Worm (Caenorhabditis elegans) whole organism, young adult: ENCODE results near the gene F11G11.15.

Source experiments
- B0261.1 ChIP-seq: sonication (generic microtip); optimal IDR thresholded peaks from 2 replicates; lab custom pipeline; 2016; ENCODE audit warnings: mild to moderate bottlenecking, missing genetic modification characterization, moderate library complexity, missing compliant biosample characterization
- B0336.3 ChIP-seq: fragments of 200-800 bp; sonication (Bioruptor generic); IDR thresholded peaks from 2 replicates; pipeline ENCODE4 v1.3.6; 2022; ENCODE audit warnings: missing genetic modification characterization, missing compliant biosample characterization
- K12H6.12 ChIP-seq: fragments of 200-800 bp; sonication (Bioruptor generic); optimal IDR thresholded peaks from 2 replicates; lab custom pipeline; 2018; ENCODE audit warnings: mild to moderate bottlenecking, missing genetic modification characterization, missing compliant biosample characterization
- Y79H2A.3 ChIP-seq: fragments of 200-800 bp; sonication (Bioruptor generic); conservative IDR thresholded peaks from 2 replicates; pipeline ENCODE4 v1.3.6; 2022; ENCODE audit warnings: missing genetic modification reagents, missing genetic modification characterization, missing compliant biosample characterization
- ama-1 ChIP-seq, 3 experiments: fragments of 150-350 bp in 1 of 3; sonication (generic microtip) in 2 of 3; optimal IDR thresholded peaks; 2 replicates each; lab custom pipeline; 2014 to 2018; ENCODE audit warnings: missing biosample characterization in 2 of 3, missing genetic modification characterization in 2 of 3, missing genetic modification reagents in 2 of 3
- aptf-3 ChIP-seq: fragments of 200-800 bp; sonication (Bioruptor generic); IDR thresholded peaks from 2 replicates; pipeline ENCODE4 v1.3.6; 2022; ENCODE audit warnings: missing genetic modification characterization, missing compliant biosample characterization
- atf-7 ChIP-seq: sonication (generic microtip); optimal IDR thresholded peaks from 2 replicates; lab custom pipeline; 2017; ENCODE audit warnings: mild to moderate bottlenecking, missing genetic modification characterization, missing compliant biosample characterization
- athp-1 ChIP-seq: sonication (generic microtip); optimal IDR thresholded peaks from 2 replicates; lab custom pipeline; 2017; ENCODE audit warnings: mild to moderate bottlenecking, missing genetic modification characterization, missing compliant biosample characterization
- attf-3 ChIP-seq: fragments of 200-800 bp; sonication (Bioruptor generic); conservative IDR thresholded peaks from 2 replicates; pipeline ENCODE4 v1.3.6; 2022; ENCODE audit warnings: missing genetic modification reagents, missing genetic modification characterization, missing compliant biosample characterization
- cebp-1 ChIP-seq, 2 experiments: fragments of 200-800 bp in 1 of 2; sonication (Bioruptor generic) in 1 of 2; sonication (generic microtip) in 1 of 2; IDR thresholded peaks in 1 of 2; optimal IDR thresholded peaks in 1 of 2; 2 replicates each; pipeline versions ENCODE4 v1.3.6 to Lab custom; 2017 to 2022; ENCODE audit warnings: missing compliant biosample characterization in 2 of 2, missing genetic modification characterization in 2 of 2, mild to moderate bottlenecking in 1 of 2, missing genetic modification reagents in 1 of 2, moderate library complexity in 1 of 2
- cebp-2 ChIP-seq: fragments of 200-800 bp; sonication (Bioruptor generic); IDR thresholded peaks from 2 replicates; pipeline ENCODE4 v1.3.6; 2022; ENCODE audit warnings: missing genetic modification characterization, missing compliant biosample characterization
- dox-1 ChIP-seq: fragments of 200-800 bp; sonication (Bioruptor generic); IDR thresholded peaks from 2 replicates; pipeline ENCODE4 v1.3.6; 2022; ENCODE audit warnings: missing genetic modification reagents, missing genetic modification characterization, missing compliant biosample characterization
- dpff-1 ChIP-seq: sonication (generic microtip); optimal IDR thresholded peaks from 2 replicates; lab custom pipeline; 2017; ENCODE audit warnings: mild to moderate bottlenecking, missing genetic modification characterization, missing compliant biosample characterization
- egrh-3 ChIP-seq: fragments of 200-800 bp; sonication (Bioruptor generic); IDR thresholded peaks from 2 replicates; pipeline ENCODE4 v1.3.6; 2022; ENCODE audit warnings: missing genetic modification reagents, missing genetic modification characterization, missing compliant biosample characterization
- ekl-4 ChIP-seq: fragments of 200-800 bp; sonication (Bioruptor generic); IDR thresholded peaks from 2 replicates; pipeline ENCODE4 v1.3.6; 2022; ENCODE audit warnings: missing genetic modification reagents, missing genetic modification characterization, missing compliant biosample characterization
- ets-4 ChIP-seq: fragments of 200-800 bp; sonication (Bioruptor generic); optimal IDR thresholded peaks from 2 replicates; lab custom pipeline; 2018; ENCODE audit warnings: mild to moderate bottlenecking, missing genetic modification characterization, missing compliant biosample characterization
- fkh-3 ChIP-seq: sonication (generic microtip); optimal IDR thresholded peaks from 2 replicates; lab custom pipeline; 2016; ENCODE audit warnings: mild to moderate bottlenecking, missing genetic modification characterization, missing compliant biosample characterization
- hmg-1.2 ChIP-seq: fragments of 200-800 bp; sonication (Bioruptor generic); IDR thresholded peaks from 2 replicates; pipeline ENCODE4 v1.3.6; 2022; ENCODE audit warnings: missing genetic modification reagents, missing genetic modification characterization, missing compliant biosample characterization
- let-607 ChIP-seq, 2 experiments: fragments of 200-800 bp in 1 of 2; sonication (Bioruptor generic) in 1 of 2; sonication (generic microtip) in 1 of 2; optimal IDR thresholded peaks; 2 replicates each; lab custom pipeline; 2016 to 2018; ENCODE audit warnings: mild to moderate bottlenecking in 2 of 2, missing compliant biosample characterization in 2 of 2, missing genetic modification characterization in 2 of 2, moderate library complexity in 2 of 2, missing genotype in 1 of 2
- lin-35 ChIP-seq, 3 experiments: fragments of 150-350 bp in 2 of 3; sonication (generic microtip) in 1 of 3; optimal IDR thresholded peaks; 2 replicates each; lab custom pipeline; 2014 to 2018; ENCODE audit warnings: missing biosample characterization in 3 of 3, missing genetic modification characterization in 3 of 3, missing genetic modification reagents in 3 of 3
- lin-40 ChIP-seq: sonication (generic microtip); optimal IDR thresholded peaks from 2 replicates; lab custom pipeline; 2016; ENCODE audit warnings: missing genetic modification characterization, mild to moderate bottlenecking, missing compliant biosample characterization, missing genotype, missing genetic modification reagents
- lin-54 ChIP-seq: fragments of 200-800 bp; sonication (Bioruptor generic); optimal IDR thresholded peaks from 2 replicates; lab custom pipeline; 2018; ENCODE audit warnings: mild to moderate bottlenecking, missing genetic modification characterization, missing compliant biosample characterization
- lir-1 ChIP-seq: fragments of 200-800 bp; sonication (Bioruptor generic); conservative IDR thresholded peaks from 2 replicates; pipeline ENCODE4 v1.3.6; 2022; ENCODE audit warnings: missing genetic modification reagents, missing genetic modification characterization, missing compliant biosample characterization
- lsy-27 ChIP-seq: sonication (generic microtip); optimal IDR thresholded peaks from 2 replicates; lab custom pipeline; 2017; ENCODE audit warnings: missing genetic modification characterization, mild to moderate bottlenecking, missing compliant biosample characterization, antibody characterized with exemption, missing genotype, borderline replicate concordance; ENCODE audit not compliant: insufficient read depth
- madf-10 ChIP-seq: sonication (generic microtip); optimal IDR thresholded peaks from 2 replicates; lab custom pipeline; 2016; ENCODE audit warnings: mild to moderate bottlenecking, missing genetic modification characterization, missing compliant biosample characterization
- madf-3 ChIP-seq: fragments of 200-800 bp; sonication (Bioruptor generic); IDR thresholded peaks from 2 replicates; pipeline ENCODE4 v1.3.6; 2022; ENCODE audit warnings: missing genetic modification reagents, missing genetic modification characterization, missing compliant biosample characterization
- madf-6 ChIP-seq: fragments of 200-800 bp; sonication (Bioruptor generic); IDR thresholded peaks from 2 replicates; pipeline ENCODE4 v1.3.6; 2022; ENCODE audit warnings: missing genetic modification reagents, missing genetic modification characterization, missing compliant biosample characterization
- madf-8 ChIP-seq: fragments of 200-800 bp; sonication (Bioruptor generic); conservative IDR thresholded peaks from 2 replicates; pipeline ENCODE4 v1.3.6; 2022; ENCODE audit warnings: missing genetic modification reagents, missing genetic modification characterization, missing compliant biosample characterization
- mcd-1 ChIP-seq: fragments of 200-800 bp; sonication (Bioruptor generic); IDR thresholded peaks from 2 replicates; pipeline ENCODE4 v1.3.6; 2022; ENCODE audit warnings: missing genetic modification reagents, missing genetic modification characterization, missing compliant biosample characterization
- nfyb-1 ChIP-seq: fragments of 200-800 bp; sonication (Bioruptor generic); IDR thresholded peaks from 2 replicates; pipeline ENCODE4 v1.3.6; 2022; ENCODE audit warnings: missing genetic modification reagents, missing genetic modification characterization, missing compliant biosample characterization
- nhr-120 ChIP-seq: fragments of 200-800 bp; sonication (Bioruptor generic); IDR thresholded peaks from 2 replicates; pipeline ENCODE4 v1.3.6; 2022; ENCODE audit warnings: missing genetic modification characterization, missing compliant biosample characterization
- nhr-27 ChIP-seq: fragments of 200-800 bp; sonication (Bioruptor generic); optimal IDR thresholded peaks from 2 replicates; lab custom pipeline; 2018; ENCODE audit warnings: mild to moderate bottlenecking, missing genetic modification characterization, moderate library complexity, missing compliant biosample characterization
- nhr-80 ChIP-seq: sonication (generic microtip); optimal IDR thresholded peaks from 2 replicates; lab custom pipeline; 2016; ENCODE audit warnings: missing genetic modification characterization, missing compliant biosample characterization
- nhr-90 ChIP-seq: sonication (generic microtip); optimal IDR thresholded peaks from 2 replicates; lab custom pipeline; 2016; ENCODE audit warnings: missing genotype, mild to moderate bottlenecking, missing genetic modification characterization, missing compliant biosample characterization
- pha-4 ChIP-seq: fragments of 150-350 bp; sonication (generic microtip); optimal IDR thresholded peaks from 2 replicates; lab custom pipeline; 2014; ENCODE audit warnings: missing biosample characterization, missing genetic modification reagents, missing genetic modification characterization
- repo-1 ChIP-seq: sonication (generic microtip); optimal IDR thresholded peaks from 2 replicates; lab custom pipeline; 2017; ENCODE audit warnings: mild to moderate bottlenecking, missing genetic modification characterization, missing compliant biosample characterization
- sdz-38 ChIP-seq: sonication (generic microtip); optimal IDR thresholded peaks from 2 replicates; lab custom pipeline; 2016; ENCODE audit warnings: missing genotype, missing genetic modification characterization, missing compliant biosample characterization
- snpc-4 ChIP-seq, 5 experiments: fragments of 150-350 bp in 1 of 5; sonication (generic microtip) in 4 of 5; optimal IDR thresholded peaks; 2 replicates each; lab custom pipeline; 2014 to 2018; ENCODE audit warnings: missing genetic modification characterization in 5 of 5, missing biosample characterization in 3 of 5, antibody characterized with exemption in 2 of 5, mild to moderate bottlenecking in 2 of 5, missing compliant biosample characterization in 2 of 5, missing genotype in 2 of 5, moderate library complexity in 2 of 5, missing genetic modification reagents in 1 of 5
- tbp1 ChIP-seq: fragments of 200-800 bp; sonication (Bioruptor generic); optimal IDR thresholded peaks from 2 replicates; lab custom pipeline; 2018; ENCODE audit warnings: mild to moderate bottlenecking, missing genetic modification characterization, missing compliant biosample characterization
- tlf-1 ChIP-seq: fragments of 200-800 bp; sonication (Bioruptor generic); optimal IDR thresholded peaks from 2 replicates; lab custom pipeline; 2018; ENCODE audit warnings: mild to moderate bottlenecking, missing genetic modification characterization, missing compliant biosample characterization
- zfh-2 ChIP-seq: fragments of 200-800 bp; sonication (Bioruptor generic); conservative IDR thresholded peaks from 2 replicates; pipeline ENCODE4 v1.3.6; 2022; ENCODE audit warnings: missing genetic modification reagents, missing genetic modification characterization, missing compliant biosample characterization
- ztf-18 ChIP-seq: sonication (generic microtip); optimal IDR thresholded peaks from 2 replicates; lab custom pipeline; 2016; ENCODE audit warnings: missing genotype, mild to moderate bottlenecking, missing genetic modification characterization, missing compliant biosample characterization
- ztf-25 ChIP-seq: fragments of 200-800 bp; sonication (Bioruptor generic); IDR thresholded peaks from 2 replicates; pipeline ENCODE4 v1.3.6; 2022; ENCODE audit warnings: missing genetic modification reagents, missing genetic modification characterization, missing compliant biosample characterization
- ztf-3 ChIP-seq: fragments of 200-800 bp; sonication (Bioruptor generic); optimal IDR thresholded peaks from 2 replicates; lab custom pipeline; 2018; ENCODE audit warnings: mild to moderate bottlenecking, missing genetic modification characterization, missing compliant biosample characterization

F11G11.15 gene

ce11 chrII:4857086-4857485 is 17.6 kb upstream of the F11G11.15 start:
- TF ChIP-seq ets-4 (GFP tag; lab: Kevin White, UChicago) (peak; percentile 36), madf-10 (tag; lab: Kevin White, UChicago) (no peak), nhr-80 (tag; lab: Kevin White, UChicago) (peak; percentile 89), cebp-1 (GFP tag; IDR thresholded peaks at IDR 0.05; lab: Robert Waterston, UW) (no peak), cebp-1 (tag; optimal IDR thresholded peaks at IDR 0.05; lab: Kevin White, UChicago) (peak; percentile 14), dox-1 (GFP tag; lab: Robert Waterston, UW) (peak; percentile 54; the same call in 1 of the 2 replicates), lin-54 (GFP tag; lab: Kevin White, UChicago) (peak; percentile 21), tbp1 (GFP tag; lab: Kevin White, UChicago) (peak; percentile 15), ztf-18 (peak; percentile 15), athp-1 (tag; lab: Kevin White, UChicago) (no peak)

- no peak for TF ChIP-seq sdz-38 (tag; lab: Kevin White, UChicago)
- peak; percentile 19 for TF ChIP-seq nhr-90 (tag; lab: Kevin White, UChicago)
- peak; percentile 86 for TF ChIP-seq zfh-2
- TF ChIP-seq Y79H2A.3 = no peak
- no peak for TF ChIP-seq ztf-18
- 0 out of 2 replicates have a peak, but pooled peaks have one; percentile 13 for TF ChIP-seq hmg-1.2 (GFP tag; lab: Robert Waterston, UW)
- peak; percentile 26; the same call in 1 of the 2 replicates for TF ChIP-seq egrh-3 (GFP tag; lab: Robert Waterston, UW)
- TF ChIP-seq attf-3 (GFP tag; lab: Robert Waterston, UW) = no peak
- peak in 1 of 2 experiments; percentile 21 for TF ChIP-seq let-607 (tag; optimal IDR thresholded peaks at IDR 0.05; lab: Kevin White, UChicago)
- TF ChIP-seq ztf-3 (GFP tag; lab: Kevin White, UChicago) = no peak
- peak; percentile 75; the same call in 1 of the 2 replicates for TF ChIP-seq nfyb-1 (GFP tag; lab: Robert Waterston, UW)
- no peak for TF ChIP-seq dpff-1
- TF ChIP-seq lsy-27 (tag; lab: Kevin White, UChicago) = no peak
- no peak for TF ChIP-seq lin-35 (GFP tag; optimal IDR thresholded peaks at IDR 0.05; lab: Kevin White, UChicago)
- TF ChIP-seq nhr-27 = no peak
- no peak for TF ChIP-seq aptf-3 (GFP tag; lab: Robert Waterston, UW)
- TF ChIP-seq ekl-4 = peak; percentile 35; the same call in 1 of the 2 replicates
- no peak for TF ChIP-seq lin-40 (tag; lab: Kevin White, UChicago)
- no peak for TF ChIP-seq snpc-4 (GFP tag; optimal IDR thresholded peaks at IDR 0.05; lab: Kevin White, UChicago)
- no peak for TF ChIP-seq snpc-4 (tag; optimal IDR thresholded peaks at IDR 0.05; lab: Kevin White, UChicago)
- no peak for TF ChIP-seq cebp-1 (GFP tag; IDR thresholded peaks at IDR 0.05; lab: Robert Waterston, UW)
- peak; percentile 24 for TF ChIP-seq cebp-1 (tag; optimal IDR thresholded peaks at IDR 0.05; lab: Kevin White, UChicago)
- peak; percentile 59; the same call in 1 of the 2 replicates for TF ChIP-seq B0336.3 (GFP tag; lab: Robert Waterston, UW)
- TF ChIP-seq K12H6.12 (tag; lab: Kevin White, UChicago) = no peak
- no peak for TF ChIP-seq pha-4 (tag; lab: Kevin White, UChicago)
- no peak for TF ChIP-seq lir-1 (GFP tag; lab: Robert Waterston, UW)
- TF ChIP-seq athp-1 (tag; lab: Kevin White, UChicago) = peak; percentile 48
- TF ChIP-seq ama-1 (optimal IDR thresholded peaks at IDR 0.05; lab: Kevin White, UChicago) = peak; percentile 7
- no peak for TF ChIP-seq ama-1 (GFP tag; optimal IDR thresholded peaks at IDR 0.05; lab: Kevin White, UChicago)
- peak; percentile 41; the same call in 1 of the 2 replicates for TF ChIP-seq mcd-1
- TF ChIP-seq repo-1 (tag; lab: Kevin White, UChicago) = peak; percentile 32
- 0 out of 2 replicates have a peak, but pooled peaks have one; percentile 22 for TF ChIP-seq madf-6
- TF ChIP-seq B0261.1 = no peak
- peak; percentile 16 for TF ChIP-seq tlf-1 (GFP tag; lab: Kevin White, UChicago)
- peak; percentile 40 for TF ChIP-seq fkh-3 (tag; lab: Kevin White, UChicago)
- TF ChIP-seq cebp-2 = 0 out of 2 replicates have a peak, but pooled peaks have one; percentile 47
- TF ChIP-seq madf-8 (GFP tag; lab: Robert Waterston, UW) = no peak
- no peak for TF ChIP-seq ztf-25 (GFP tag; lab: Robert Waterston, UW)
- no peak for TF ChIP-seq nhr-120
- peak; percentile 8 for TF ChIP-seq atf-7 (tag; lab: Kevin White, UChicago)
- TF ChIP-seq madf-3 (GFP tag; lab: Robert Waterston, UW) = 0 out of 2 replicates have a peak, but pooled peaks have one; percentile 3
Observed at ce11 chrII:4857873-4858364, 16.7 kb upstream of the F11G11.15 start, which contains the start of gene F11G11.5. TSS of gene F11G11.5 (plus strand) at chrII:4857923.
